Fruit fly (Drosophila melanogaster) whole organism, embryonic: ENCODE data around the gene prd.

Experiments
- Awh ChIP-seq: fragments of 200-800 bp; sonication (Bioruptor generic); IDR thresholded peaks from 2 replicates; pipeline ENCODE4, ENCODE4 v1.3.6; 2022; ENCODE audit warnings: missing biosample characterization, missing genetic modification characterization
- Bdp1 ChIP-seq: fragments of 200-800 bp; sonication (Bioruptor generic); optimal IDR thresholded peaks from 3 replicates; lab custom pipeline; 2016; ENCODE audit warnings: missing biosample characterization, missing genetic modification characterization
- Blimp-1 ChIP-seq: fragments of 200-800 bp; sonication (Bioruptor generic); optimal IDR thresholded peaks from 3 replicates; lab custom pipeline; 2018; ENCODE audit warnings: missing biosample characterization, missing genetic modification characterization, mild to moderate bottlenecking, moderate library complexity, missing genetic modification reagents
- CG10267 ChIP-seq: fragments of 200-800 bp; sonication (Bioruptor generic); optimal IDR thresholded peaks from 2 replicates; lab custom pipeline; 2018; ENCODE audit warnings: missing biosample characterization, mild to moderate bottlenecking, missing genetic modification characterization, moderate library complexity
- CG10565 ChIP-seq: fragments of 200-800 bp; sonication (Bioruptor generic); optimal IDR thresholded peaks from 3 replicates; lab custom pipeline; 2016; ENCODE audit warnings: missing biosample characterization, mild to moderate bottlenecking, missing genetic modification characterization
- CG10959 ChIP-seq: fragments of 200-800 bp; sonication (Bioruptor generic); IDR thresholded peaks from 2 replicates; pipeline ENCODE4 v1.3.6; 2022; ENCODE audit warnings: missing biosample characterization, missing genetic modification characterization
- CG11085 ChIP-seq: fragments of 200-800 bp; sonication (Bioruptor generic); IDR thresholded peaks from 2 replicates; pipeline ENCODE4 v1.3.6; 2022; ENCODE audit warnings: missing biosample characterization, missing genetic modification characterization
- CG11093 ChIP-seq: fragments of 200-800 bp; sonication (Bioruptor generic); IDR thresholded peaks from 3 replicates; pipeline ENCODE4 v1.3.6; 2022; ENCODE audit warnings: missing biosample characterization, missing genetic modification characterization
- CG11247 ChIP-seq: fragments of 200-800 bp; sonication (Bioruptor generic); IDR thresholded peaks from 2 replicates; pipeline ENCODE4 v1.3.6; 2022; ENCODE audit warnings: missing biosample characterization, missing genetic modification characterization
- CG12155 ChIP-seq: fragments of 200-800 bp; sonication (Bioruptor generic); optimal IDR thresholded peaks from 3 replicates; lab custom pipeline; 2016; ENCODE audit warnings: missing biosample characterization, missing genetic modification characterization
- CG12299 ChIP-seq: fragments of 200-800 bp; sonication (Bioruptor generic); optimal IDR thresholded peaks from 2 replicates; lab custom pipeline; 2018; ENCODE audit warnings: missing biosample characterization, mild to moderate bottlenecking, missing genetic modification characterization
- CG14860 ChIP-seq: fragments of 200-800 bp; sonication (Bioruptor generic); IDR thresholded peaks from 3 replicates; pipeline ENCODE4 v1.3.6; 2022; ENCODE audit warnings: missing biosample characterization, missing genetic modification characterization; ENCODE audit not compliant: partially characterized antibody
- CG1647 ChIP-seq: fragments of 200-800 bp; sonication (Bioruptor generic); optimal IDR thresholded peaks from 3 replicates; lab custom pipeline; 2016; ENCODE audit warnings: missing biosample characterization, missing genetic modification characterization
- CG1792 ChIP-seq: fragments of 200-800 bp; sonication (Bioruptor generic); optimal IDR thresholded peaks from 2 replicates; lab custom pipeline; 2016; ENCODE audit warnings: missing biosample characterization, missing genetic modification characterization
- CG34224 ChIP-seq: fragments of 200-800 bp; sonication (Bioruptor generic); IDR thresholded peaks from 3 replicates; pipeline ENCODE4 v1.3.6; 2022; ENCODE audit warnings: missing biosample characterization, missing genetic modification characterization; ENCODE audit not compliant: partially characterized antibody
- CG6765 ChIP-seq: fragments of 200-800 bp; sonication (Bioruptor generic); optimal IDR thresholded peaks from 3 replicates; lab custom pipeline; 2017; ENCODE audit warnings: missing biosample characterization, mild to moderate bottlenecking, missing genetic modification characterization
- CG8089 ChIP-seq: fragments of 200-800 bp; sonication (Bioruptor generic); optimal IDR thresholded peaks from 3 replicates; lab custom pipeline; 2016; ENCODE audit warnings: missing biosample characterization, missing genetic modification characterization
- CG9727 ChIP-seq: fragments of 200-800 bp; sonication (Bioruptor generic); optimal IDR thresholded peaks from 3 replicates; lab custom pipeline; 2017; ENCODE audit warnings: missing biosample characterization, mild to moderate bottlenecking, missing genetic modification characterization
- CTCF ChIP-seq: fragments of 200-800 bp; sonication (Bioruptor generic); optimal IDR thresholded peaks from 2 replicates; lab custom pipeline; 2017; ENCODE audit warnings: missing biosample characterization, mild to moderate bottlenecking, missing genetic modification characterization, moderate library complexity
- Chrac-16 ChIP-seq: fragments of 200-800 bp; sonication (Bioruptor generic); optimal IDR thresholded peaks from 3 replicates; lab custom pipeline; 2016; ENCODE audit warnings: missing biosample characterization, missing genetic modification characterization
- Dad ChIP-seq: fragments of 200-800 bp; sonication (Bioruptor generic); optimal IDR thresholded peaks from 3 replicates; lab custom pipeline; 2016; ENCODE audit warnings: missing biosample characterization, missing genetic modification characterization
- E2f2 ChIP-seq: fragments of 200-800 bp; sonication (Bioruptor generic); IDR thresholded peaks from 2 replicates; pipeline ENCODE4 v1.3.6; 2022; ENCODE audit warnings: missing biosample characterization, missing genetic modification characterization
- Gug ChIP-seq: fragments of 200-800 bp; sonication (Bioruptor generic); IDR thresholded peaks from 4 replicates; pipeline ENCODE4 v1.3.6; 2022; ENCODE audit warnings: missing biosample characterization, missing genetic modification characterization
- Hey ChIP-seq: fragments of 200-800 bp; sonication (Bioruptor generic); optimal IDR thresholded peaks from 3 replicates; lab custom pipeline; 2018; ENCODE audit warnings: missing biosample characterization, mild to moderate bottlenecking, missing genetic modification characterization
- Hmx ChIP-seq: fragments of 200-800 bp; sonication (Bioruptor generic); optimal IDR thresholded peaks from 2 replicates; lab custom pipeline; 2016; ENCODE audit warnings: missing biosample characterization, missing genetic modification characterization
- NC2β ChIP-seq: fragments of 200-800 bp; sonication (Bioruptor generic); optimal IDR thresholded peaks from 2 replicates; lab custom pipeline; 2016; ENCODE audit warnings: missing biosample characterization, missing genetic modification characterization
- Oaz ChIP-seq: fragments of 200-800 bp; sonication (Bioruptor generic); IDR thresholded peaks from 2 replicates; pipeline ENCODE4 v1.3.6; 2022; ENCODE audit warnings: missing biosample characterization, missing genetic modification characterization
- Oli ChIP-seq: fragments of 200-800 bp; sonication (Bioruptor generic); optimal IDR thresholded peaks from 2 replicates; lab custom pipeline; 2018; ENCODE audit warnings: missing biosample characterization, mild to moderate bottlenecking, missing genetic modification characterization, moderate library complexity
- Opbp ChIP-seq: fragments of 200-800 bp; sonication (Bioruptor generic); IDR thresholded peaks from 3 replicates; pipeline ENCODE4 v1.3.6; 2022; ENCODE audit warnings: missing biosample characterization, missing genetic modification characterization; ENCODE audit not compliant: partially characterized antibody
- Usf ChIP-seq: fragments of 200-800 bp; sonication (Bioruptor generic); optimal IDR thresholded peaks from 2 replicates; lab custom pipeline; 2017; ENCODE audit warnings: missing genotype, missing biosample characterization, missing genetic modification characterization
- dimm ChIP-seq: fragments of 200-800 bp; sonication (Bioruptor generic); IDR thresholded peaks from 2 replicates; pipeline ENCODE4 v1.3.6; 2022; ENCODE audit warnings: missing biosample characterization, missing genetic modification characterization
- fd96Cb ChIP-seq: fragments of 200-800 bp; sonication (Bioruptor generic); optimal IDR thresholded peaks from 2 replicates; lab custom pipeline; 2018; ENCODE audit warnings: missing biosample characterization, mild to moderate bottlenecking, missing genetic modification characterization, moderate library complexity
- grau ChIP-seq: fragments of 200-800 bp; optimal IDR thresholded peaks from 3 replicates; lab custom pipeline; 2019; ENCODE audit warnings: missing biosample characterization, mild to moderate bottlenecking, missing genetic modification characterization, moderate library complexity
- hbn ChIP-seq: fragments of 200-800 bp; sonication (Bioruptor generic); IDR thresholded peaks from 2 replicates; pipeline ENCODE4 v1.3.6; 2022; ENCODE audit warnings: missing biosample characterization, missing genetic modification characterization; ENCODE audit not compliant: partially characterized antibody
- ken ChIP-seq: fragments of 200-800 bp; sonication (Bioruptor generic); IDR thresholded peaks from 3 replicates; pipeline ENCODE4 v1.3.6; 2022; ENCODE audit warnings: missing biosample characterization, missing genetic modification characterization
- nom ChIP-seq: fragments of 200-800 bp; sonication (Bioruptor generic); optimal IDR thresholded peaks from 2 replicates; lab custom pipeline; 2017; ENCODE audit warnings: missing biosample characterization, missing genetic modification characterization, mild to moderate bottlenecking, moderate library complexity, missing genetic modification reagents
- oc ChIP-seq: fragments of 200-800 bp; sonication (Bioruptor generic); optimal IDR thresholded peaks from 2 replicates; lab custom pipeline; 2018; ENCODE audit warnings: missing biosample characterization, mild to moderate bottlenecking, missing genetic modification characterization, moderate library complexity
- p53 ChIP-seq: fragments of 200-800 bp; sonication (Bioruptor generic); optimal IDR thresholded peaks from 2 replicates; lab custom pipeline; 2016; ENCODE audit warnings: missing biosample characterization, missing genetic modification characterization
- pan ChIP-seq, 4 experiments: fragments of >200 bp in 3 of 4; fragments of 200-800 bp in 1 of 4; sonication (Bioruptor generic) in 1 of 4; optimal IDR thresholded peaks in 3 of 4; IDR thresholded peaks in 1 of 4; 2 replicates each; pipeline versions ENCODE4 v1.3.6 to Lab custom; 2017 to 2022; ENCODE audit warnings: missing biosample characterization in 2 of 4, missing genetic modification characterization in 2 of 4, mixed read lengths in 1 of 4
- pita ChIP-seq: fragments of 200-800 bp; sonication (Bioruptor generic); optimal IDR thresholded peaks from 2 replicates; lab custom pipeline; 2017; ENCODE audit warnings: missing biosample characterization, mild to moderate bottlenecking, missing genetic modification characterization
- psq ChIP-seq: fragments of 200-800 bp; sonication (Bioruptor generic); optimal IDR thresholded peaks from 2 replicates; lab custom pipeline; 2017; ENCODE audit warnings: missing biosample characterization, missing genetic modification characterization
- ranshi ChIP-seq: fragments of 200-800 bp; sonication (Bioruptor generic); IDR thresholded peaks from 2 replicates; pipeline ENCODE4 v1.3.6; 2022; ENCODE audit warnings: missing biosample characterization, missing genetic modification characterization
- row ChIP-seq: fragments of 200-800 bp; sonication (Bioruptor generic); IDR thresholded peaks from 3 replicates; pipeline ENCODE4 v1.3.6; 2022; ENCODE audit warnings: missing biosample characterization, missing genetic modification characterization
- shn ChIP-seq: fragments of 200-800 bp; sonication (Bioruptor generic); optimal IDR thresholded peaks from 3 replicates; lab custom pipeline; 2016; ENCODE audit warnings: missing biosample characterization, missing genetic modification characterization
- so ChIP-seq: fragments of 200-800 bp; sonication (Bioruptor generic); IDR thresholded peaks from 3 replicates; pipeline ENCODE4 v1.3.6; 2022; ENCODE audit warnings: missing biosample characterization, missing genetic modification characterization
- sqz ChIP-seq: fragments of 200-800 bp; sonication (Bioruptor generic); optimal IDR thresholded peaks from 3 replicates; lab custom pipeline; 2018; ENCODE audit warnings: missing biosample characterization, mild to moderate bottlenecking, missing genetic modification characterization
- sug ChIP-seq: fragments of 200-800 bp; optimal IDR thresholded peaks from 2 replicates; lab custom pipeline; 2019; ENCODE audit warnings: missing biosample characterization, mild to moderate bottlenecking, missing genetic modification characterization, moderate library complexity
- trh ChIP-seq: fragments of 200-800 bp; sonication (Bioruptor generic); optimal IDR thresholded peaks from 2 replicates; lab custom pipeline; 2016; ENCODE audit warnings: missing biosample characterization, missing genetic modification characterization
- tx ChIP-seq: fragments of 200-800 bp; sonication (Bioruptor generic); optimal IDR thresholded peaks from 2 replicates; lab custom pipeline; 2016; ENCODE audit warnings: missing biosample characterization, missing genetic modification characterization
- vvl ChIP-seq: fragments of 200-800 bp; sonication (Bioruptor generic); IDR thresholded peaks from 2 replicates; pipeline ENCODE4 v1.3.6; 2022; ENCODE audit warnings: missing biosample characterization, missing genetic modification characterization
- wor ChIP-seq: fragments of 200-800 bp; sonication (Bioruptor generic); IDR thresholded peaks from 2 replicates; pipeline ENCODE4 v1.3.6; 2022; ENCODE audit warnings: missing biosample characterization, missing genetic modification characterization
- zen2 ChIP-seq: fragments of 200-800 bp; sonication (Bioruptor generic); IDR thresholded peaks from 3 replicates; pipeline ENCODE4 v1.3.6; 2022; ENCODE audit warnings: missing biosample characterization, missing genetic modification characterization; ENCODE audit not compliant: partially characterized antibody

prd gene

dm6 chr2L:12096396-12096813, 10.8 kb upstream of the prd start, which contains the start of the genes CG6712 and Mt2 (continued):
- TF ChIP-seq Awh (no peak), E2f2 (GFP tag; lab: Robert Waterston, UW) (peak; percentile 45), CTCF (no peak), CG11085 (GFP tag; lab: Robert Waterston, UW) (no peak), oc (tag; lab: Kevin White, UChicago) (no peak), ranshi (GFP tag; lab: Robert Waterston, UW) (no peak), trh (no peak), Oli (tag; lab: Kevin White, UChicago) (no peak), CG1792 (no peak), CG11093 (no peak), nom (no peak), CG10565 (GFP tag; lab: Kevin White, UChicago) (no peak), Gug (GFP tag; lab: Robert Waterston, UW) (no peak), CG14860 (no peak), Usf (GFP tag; lab: Kevin White, UChicago) (no peak), Hmx (no peak), tx (no peak), CG12155 (GFP tag; lab: Kevin White, UChicago) (no peak), Dad (GFP tag; lab: Kevin White, UChicago) (no peak), Oaz (GFP tag; lab: Robert Waterston, UW) (no peak), Blimp-1 (GFP tag; lab: Kevin White, UChicago) (no peak), vvl (GFP tag; lab: Robert Waterston, UW) (no peak), CG8089 (GFP tag; lab: Kevin White, UChicago) (no peak), Bdp1 (GFP tag; lab: Kevin White, UChicago) (no peak), dimm (GFP tag; lab: Robert Waterston, UW) (no peak), CG6765 (GFP tag; lab: Kevin White, UChicago) (no peak), row (GFP tag; lab: Robert Waterston, UW) (0 out of 3 replicates have a peak, but pooled peaks have one; percentile 17), Hey (tag; lab: Kevin White, UChicago) (no peak), Chrac-16 (GFP tag; lab: Kevin White, UChicago) (no peak), so (GFP tag; lab: Robert Waterston, UW) (no peak), CG34224 (GFP tag; lab: Robert Waterston, UW) (no peak), wor (GFP tag; lab: Robert Waterston, UW) (no peak), CG10267 (peak; percentile 92), pita (GFP tag; lab: Kevin White, UChicago) (no peak), CG11247 (GFP tag; lab: Robert Waterston, UW) (peak; percentile 39; the same call in 1 of the 2 replicates), sug (tag; lab: Kevin White, UChicago) (peak; percentile 25), shn (no peak), CG12299 (no peak), ken (no peak), grau (no peak), pan (optimal IDR thresholded peaks at IDR 0.05; lab: Kevin White, UChicago) (no peak), pan (GFP tag; optimal IDR thresholded peaks at IDR 0.05 in 1 of 2, IDR thresholded peaks at IDR 0.05 in 1 of 2) (no peak), NC2β (GFP tag; lab: Kevin White, UChicago) (no peak), fd96Cb (tag; lab: Kevin White, UChicago) (no peak), CG1647 (GFP tag; lab: Kevin White, UChicago) (no peak), zen2 (GFP tag; lab: Robert Waterston, UW) (no peak), CG10959 (GFP tag; lab: Robert Waterston, UW) (no peak), sqz (no peak), psq (no peak), CG9727 (GFP tag; lab: Kevin White, UChicago) (no peak), p53 (no peak), Opbp (GFP tag; lab: Robert Waterston, UW) (no peak), hbn (GFP tag; lab: Robert Waterston, UW) (no peak)
